Fruit fly (Drosophila melanogaster) whole organism: Measurements from ENCODE around the gene CG15601.
A peak's percentile ranks its signal among the peaks of the same experiment; 100 is the strongest.

Source experiments
- CG8478 ChIP-seq: fragments of >200 bp; optimal IDR thresholded peaks from 2 replicates; lab custom pipeline; 2018; ENCODE audit warnings: inconsistent platforms
- Dll ChIP-seq: fragments of >200 bp; optimal IDR thresholded peaks from 2 replicates; lab custom pipeline; 2017
- pan ChIP-seq: fragments of >200 bp; optimal IDR thresholded peaks from 2 replicates; lab custom pipeline; 2017
- psq ChIP-seq: fragments of >200 bp; optimal IDR thresholded peaks from 2 replicates; lab custom pipeline; 2017
- usp ChIP-seq: fragments of >200 bp; optimal IDR thresholded peaks from 2 replicates; lab custom pipeline; 2017; ENCODE audit warnings: missing biosample characterization, missing genetic modification characterization, mixed read lengths

DNA sequence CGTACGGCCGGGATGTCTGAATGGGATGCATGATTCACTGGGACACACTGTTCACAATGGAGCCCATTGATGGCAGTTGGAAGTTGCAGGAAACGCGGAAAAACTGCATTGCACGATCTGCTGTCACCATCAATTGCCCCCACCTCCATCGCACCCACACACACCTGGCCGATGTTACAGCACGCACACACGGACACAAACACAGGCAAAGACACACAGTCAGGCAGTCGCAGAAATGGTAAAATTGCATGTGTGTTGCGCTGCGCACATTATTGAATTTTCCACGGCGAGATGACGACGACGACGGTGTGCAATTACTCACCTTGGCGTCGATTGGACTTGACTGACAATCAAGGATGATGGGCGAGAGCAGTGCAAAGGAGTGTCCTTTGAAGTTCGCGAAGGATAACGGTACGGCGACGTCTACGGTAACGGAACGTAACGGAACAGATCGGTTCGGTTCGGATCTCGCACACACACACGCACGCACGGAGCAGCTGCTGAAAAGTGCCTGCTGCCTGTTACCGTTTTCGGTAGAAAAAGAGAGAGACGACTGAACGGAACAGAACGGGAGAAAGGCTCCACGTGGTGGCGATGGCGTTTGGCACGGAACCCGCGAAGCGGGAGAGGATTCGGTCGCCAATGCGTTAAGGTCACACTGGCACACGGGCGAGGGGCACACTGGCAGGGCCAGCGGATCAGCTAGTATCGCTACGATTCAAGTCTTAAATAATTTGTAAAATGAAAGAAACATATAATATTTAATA lies at the start of gene CG15601, which contains the start of gene CG9281:
- TF ChIP-seq psq (lab: Kevin White, UChicago) = no peak
- no peak for TF ChIP-seq usp
- TF ChIP-seq CG8478 (lab: Kevin White, UChicago) = peak; percentile 52
- TF ChIP-seq Dll = no peak
- TF ChIP-seq pan (lab: Kevin White, UChicago) = no peak
